Fruit fly (Drosophila melanogaster): Measurements from ENCODE around the gene Mur11Da.

The Mur11Da gene

dm6 chrX:12923258-12923901, 44.3 kb upstream of the Mur11Da start (continued):
- TF ChIP-seq sc (optimal IDR thresholded peaks at IDR 0.05) (no peak), sc (GFP tag; optimal IDR thresholded peaks at IDR 0.05) (peak; percentile 9), CG12391 (tag; optimal IDR thresholded peaks at IDR 0.05) (peak; percentile 39), onecut (GFP tag; IDR thresholded peaks at IDR 0.05) (peak; percentile 30; the same call in 1 of the 2 replicates), bbx (GFP tag; IDR thresholded peaks at IDR 0.05; ENCODE audit: partially characterized antibody) (no peak), fd96Cb (tag; optimal IDR thresholded peaks at IDR 0.05) (peak; percentile 46), bcd (GFP tag; optimal IDR thresholded peaks at IDR 0.05) (peak; percentile 22), D (optimal IDR thresholded peaks at IDR 0.05) (no peak), D (GFP tag; optimal IDR thresholded peaks at IDR 0.05) (peak; percentile 33), Awh (GFP tag; IDR thresholded peaks at IDR 0.05) (no peak), dmrt99B (tag; optimal IDR thresholded peaks at IDR 0.05) (peak; percentile 60), gsb-n (tag; optimal IDR thresholded peaks at IDR 0.05) (peak; percentile 34), Meics (GFP tag; optimal IDR thresholded peaks at IDR 0.05) (peak; percentile 9), CG3847 (GFP tag; IDR thresholded peaks at IDR 0.05) (no peak; the same call in 1 of the 2 replicates), tgo (GFP tag; IDR thresholded peaks at IDR 0.05) (0 out of 3 replicates have a peak, but pooled peaks have one; percentile 27), nerfin-1 (tag; optimal IDR thresholded peaks at IDR 0.05) (peak; percentile 14), az2 (GFP tag; optimal IDR thresholded peaks at IDR 0.05) (peak; percentile 23), lov (optimal IDR thresholded peaks at IDR 0.05) (no peak), lov (GFP tag; IDR thresholded peaks at IDR 0.05) (peak; percentile 48; the same call in 1 of the 3 replicates), unpg (GFP tag; optimal IDR thresholded peaks at IDR 0.05) (peak; percentile 33), gem (tag; optimal IDR thresholded peaks at IDR 0.05) (peak; percentile 56), bowl (GFP tag; IDR thresholded peaks at IDR 0.05) (peak; percentile 35; the same call in 1 of the 2 replicates), CG17359 (tag; optimal IDR thresholded peaks at IDR 0.05) (peak; percentile 45), CG18262 (tag; optimal IDR thresholded peaks at IDR 0.05) (peak; percentile 52), p53 (GFP tag; optimal IDR thresholded peaks at IDR 0.05) (no peak), D19A (tag; optimal IDR thresholded peaks at IDR 0.05) (peak; percentile 22), Ptx1 (GFP tag; IDR thresholded peaks at IDR 0.05) (0 out of 2 replicates have a peak, but pooled peaks have one; percentile 28), CG6689 (GFP tag; IDR thresholded peaks at IDR 0.05) (0 out of 2 replicates have a peak, but pooled peaks have one; percentile 39), org-1 (GFP tag; optimal IDR thresholded peaks at IDR 0.05) (peak; percentile 19), esg (GFP tag; conservative IDR thresholded peaks at IDR 0.05) (peak; percentile 40; the same call in 1 of the 2 replicates), CG18476 (GFP tag; optimal IDR thresholded peaks at IDR 0.05) (peak; percentile 15), CG9727 (GFP tag; optimal IDR thresholded peaks at IDR 0.05) (peak; percentile 5), Xrp1 (GFP tag; IDR thresholded peaks at IDR 0.05) (peak; percentile 60), CG18619 (GFP tag; optimal IDR thresholded peaks at IDR 0.05) (peak; percentile 0), bsh (GFP tag; optimal IDR thresholded peaks at IDR 0.05) (peak in 1 of 2 experiments; percentile 69), HmgZ (tag; optimal IDR thresholded peaks at IDR 0.05) (no peak), CG2875 (GFP tag; optimal IDR thresholded peaks at IDR 0.05) (peak; percentile 43), Optix (GFP tag; IDR thresholded peaks at IDR 0.05) (peak; percentile 62; the same call in 2 of the 3 replicates), CG4820 (GFP tag; optimal IDR thresholded peaks at IDR 0.05) (peak; percentile 16), sens (GFP tag) (peak; percentile 80), CG7372 (GFP tag; IDR thresholded peaks at IDR 0.05) (no peak), Sox100B (GFP tag; optimal IDR thresholded peaks at IDR 0.05) (peak; percentile 45), croc (GFP tag; conservative IDR thresholded peaks at IDR 0.05) (peak; percentile 21; the same call in 1 of the 3 replicates), Chrac-16 (GFP tag; optimal IDR thresholded peaks at IDR 0.05) (peak; percentile 25), dmrt11E (tag; optimal IDR thresholded peaks at IDR 0.05) (peak; percentile 45), CG18599 (GFP tag; optimal IDR thresholded peaks at IDR 0.05) (peak; percentile 8), Lhr (GFP tag; optimal IDR thresholded peaks at IDR 0.05) (peak; percentile 5), CG42726 (GFP tag; IDR thresholded peaks at IDR 0.05; ENCODE audit: partially characterized antibody) (no peak), Poxn (GFP tag; IDR thresholded peaks at IDR 0.05) (no peak)
